Worm (Caenorhabditis elegans) whole organism, late embryonic: ENCODE data around the gene C24H12.4.

Source experiments
- ama-1 ChIP-seq: fragments of 150-350 bp; optimal IDR thresholded peaks from 2 replicates; lab custom pipeline; 2014
- ceh-2 ChIP-seq: sonication (generic microtip); optimal IDR thresholded peaks from 2 replicates; lab custom pipeline; 2016; ENCODE audit warnings: missing genotype, missing genetic modification characterization, missing compliant biosample characterization
- ceh-34 ChIP-seq: sonication (generic microtip); optimal IDR thresholded peaks from 2 replicates; lab custom pipeline; 2016; ENCODE audit warnings: mild to moderate bottlenecking, missing genetic modification characterization, missing compliant biosample characterization
- npax-4 ChIP-seq: sonication (generic microtip); optimal IDR thresholded peaks from 2 replicates; lab custom pipeline; 2016; ENCODE audit warnings: missing genetic modification characterization, missing compliant biosample characterization
- pqm-1 ChIP-seq: sonication (generic microtip); optimal IDR thresholded peaks from 2 replicates; lab custom pipeline; 2016; ENCODE audit warnings: missing genetic modification characterization, missing compliant biosample characterization

- no peak for TF ChIP-seq pqm-1 (tag; lab: Kevin White, UChicago)
- TF ChIP-seq ceh-2, result no peak
- no peak for TF ChIP-seq ceh-34 (tag; lab: Kevin White, UChicago)
- no peak for TF ChIP-seq npax-4
- TF ChIP-seq ama-1 (lab: Kevin White, UChicago), result no peak
Measured at ce11 chrII:370394-370793, 40.6 kb upstream of the C24H12.4 start.
